Worm (Caenorhabditis elegans) whole organism, L4 larva: Measurements from ENCODE around the gene F38B7.17.

Experiments used
- F26F4.8 ChIP-seq: fragments of 200-800 bp; sonication (Bioruptor generic); conservative IDR thresholded peaks from 2 replicates; pipeline ENCODE4 v1.3.6; 2022; ENCODE audit warnings: missing genetic modification characterization, missing compliant biosample characterization
- R02D3.7 ChIP-seq: fragments of 150-350 bp; sonication (generic microtip); optimal IDR thresholded peaks from 3 replicates; lab custom pipeline; 2014; ENCODE audit warnings: missing biosample characterization, missing genetic modification characterization
- T20F7.1 ChIP-seq: fragments of 200-800 bp; sonication (Bioruptor generic); optimal IDR thresholded peaks from 2 replicates; lab custom pipeline; 2018; ENCODE audit warnings: mild to moderate bottlenecking, missing genetic modification characterization, missing compliant biosample characterization
- T26A8.4 ChIP-seq: fragments of 200-800 bp; sonication (Bioruptor generic); IDR thresholded peaks from 2 replicates; pipeline ENCODE4 v1.3.6; 2022; ENCODE audit warnings: missing genetic modification characterization, missing compliant biosample characterization
- Y75B8A.6 ChIP-seq: fragments of 200-800 bp; sonication (Bioruptor generic); IDR thresholded peaks from 2 replicates; pipeline ENCODE4 v1.3.6; 2022; ENCODE audit warnings: missing genetic modification reagents, missing genetic modification characterization, missing compliant biosample characterization
- ZK546.5 ChIP-seq, 2 experiments: sonication (generic microtip); optimal IDR thresholded peaks; 2 replicates each; lab custom pipeline; 2017; ENCODE audit warnings: missing biosample characterization in 2 of 2, missing genetic modification characterization in 2 of 2
- aha-1 ChIP-seq: fragments of 150-350 bp; peaks from one replicate; lab custom pipeline; 2014; ENCODE audit warnings: missing biosample characterization, missing genetic modification characterization
- arid-1 ChIP-seq: fragments of 200-800 bp; sonication (Bioruptor generic); conservative IDR thresholded peaks from 2 replicates; pipeline ENCODE4 v1.3.6; 2022; ENCODE audit warnings: missing genetic modification reagents, missing genetic modification characterization, missing compliant biosample characterization
- ceh-32 ChIP-seq: sonication (generic microtip); optimal IDR thresholded peaks from 2 replicates; lab custom pipeline; 2016; ENCODE audit warnings: mild to moderate bottlenecking, missing genetic modification characterization, missing compliant biosample characterization; ENCODE audit not compliant: poor library complexity
- ceh-62 ChIP-seq: sonication (generic microtip); optimal IDR thresholded peaks from 2 replicates; lab custom pipeline; 2017; ENCODE audit warnings: missing biosample characterization, missing genetic modification characterization
- daf-19 ChIP-seq: fragments of 200-800 bp; sonication (Bioruptor generic); conservative IDR thresholded peaks from 2 replicates; pipeline ENCODE4 v1.3.6; 2022; ENCODE audit warnings: missing genetic modification characterization, missing compliant biosample characterization
- daf-8 ChIP-seq: fragments of 200-800 bp; sonication (Bioruptor generic); IDR thresholded peaks from 2 replicates; pipeline ENCODE4 v1.3.6; 2022; ENCODE audit warnings: missing genetic modification characterization, missing compliant biosample characterization
- dmd-6 ChIP-seq: fragments of 200-800 bp; sonication (Bioruptor generic); IDR thresholded peaks from 2 replicates; pipeline ENCODE4 v1.3.6; 2022; ENCODE audit warnings: missing genetic modification reagents, missing genetic modification characterization, missing compliant biosample characterization
- dpl-1 ChIP-seq: fragments of 150-350 bp; optimal IDR thresholded peaks from 2 replicates; lab custom pipeline; 2014; ENCODE audit warnings: missing biosample characterization, missing genetic modification reagents, missing genetic modification characterization
- duxl-1 ChIP-seq: sonication (generic microtip); optimal IDR thresholded peaks from 2 replicates; lab custom pipeline; 2016; ENCODE audit warnings: mild to moderate bottlenecking, missing genetic modification characterization, moderate library complexity, missing compliant biosample characterization; ENCODE audit not compliant: poor library complexity
- fkh-10 ChIP-seq: fragments of 150-350 bp; optimal IDR thresholded peaks from 2 replicates; lab custom pipeline; 2014; ENCODE audit warnings: missing biosample characterization, missing genetic modification reagents, missing genetic modification characterization
- hif-1 ChIP-seq, 2 experiments: sonication (generic microtip); optimal IDR thresholded peaks; 2 replicates each; lab custom pipeline; 2016 to 2017; ENCODE audit warnings: missing compliant biosample characterization in 2 of 2, missing genetic modification characterization in 2 of 2, missing genetic modification reagents in 2 of 2, missing genotype in 2 of 2, mild to moderate bottlenecking in 1 of 2
- hlh-11 ChIP-seq: fragments of 200-800 bp; sonication (Bioruptor generic); optimal IDR thresholded peaks from 2 replicates; lab custom pipeline; 2018; ENCODE audit warnings: mild to moderate bottlenecking, missing genetic modification characterization, missing compliant biosample characterization
- hlh-30 ChIP-seq: sonication (generic microtip); optimal IDR thresholded peaks from 2 replicates; lab custom pipeline; 2017; ENCODE audit warnings: antibody characterized with exemption, mild to moderate bottlenecking, missing genetic modification characterization, missing compliant biosample characterization; ENCODE audit not compliant: insufficient read depth
- lim-7 ChIP-seq: fragments of 200-800 bp; sonication (Bioruptor generic); IDR thresholded peaks from 2 replicates; pipeline ENCODE4 v1.3.6; 2022; ENCODE audit warnings: missing genetic modification characterization, missing compliant biosample characterization
- lin-38 ChIP-seq: fragments of 200-800 bp; sonication (Bioruptor generic); IDR thresholded peaks from 2 replicates; pipeline ENCODE4 v1.3.6; 2022; ENCODE audit warnings: missing genetic modification reagents, missing genetic modification characterization, missing compliant biosample characterization
- lir-3 ChIP-seq: sonication (generic microtip); optimal IDR thresholded peaks from 2 replicates; lab custom pipeline; 2016; ENCODE audit warnings: mild to moderate bottlenecking, missing genetic modification characterization, missing compliant biosample characterization
- madf-5 ChIP-seq, 2 experiments: fragments of 200-800 bp; sonication (Bioruptor generic); IDR thresholded peaks; 2 replicates each; pipeline ENCODE4 v1.3.6; 2022; ENCODE audit warnings: missing compliant biosample characterization in 2 of 2, missing genetic modification characterization in 2 of 2
- mdl-1 ChIP-seq, 2 experiments: fragments of 150-350 bp in 1 of 2; sonication (generic microtip) in 1 of 2; optimal IDR thresholded peaks; 2 replicates each; lab custom pipeline; 2014 to 2017; ENCODE audit warnings: missing biosample characterization in 2 of 2, missing genetic modification characterization in 2 of 2
- mes-2 ChIP-seq: sonication (generic microtip); optimal IDR thresholded peaks from 2 replicates; lab custom pipeline; 2016; ENCODE audit warnings: missing genotype, mild to moderate bottlenecking, missing genetic modification characterization, missing compliant biosample characterization; ENCODE audit not compliant: poor library complexity, severe bottlenecking
- mxl-2 ChIP-seq: fragments of 200-800 bp; sonication (Bioruptor generic); conservative IDR thresholded peaks from 2 replicates; pipeline ENCODE4 v1.3.6; 2022; ENCODE audit warnings: missing genetic modification reagents, missing genetic modification characterization, missing compliant biosample characterization
- nhr-10 ChIP-seq: fragments of 150-350 bp; optimal IDR thresholded peaks from 2 replicates; lab custom pipeline; 2014; ENCODE audit warnings: missing biosample characterization, missing genetic modification characterization
- nhr-25 ChIP-seq: sonication (generic microtip); optimal IDR thresholded peaks from 2 replicates; lab custom pipeline; 2017; ENCODE audit warnings: missing genetic modification characterization, mild to moderate bottlenecking, missing compliant biosample characterization, antibody characterized with exemption, moderate library complexity, borderline replicate concordance; ENCODE audit not compliant: insufficient read depth
- nhr-28 ChIP-seq: fragments of 150-350 bp; optimal IDR thresholded peaks from 2 replicates; lab custom pipeline; 2014; ENCODE audit warnings: missing biosample characterization, missing genetic modification characterization
- nhr-41 ChIP-seq: fragments of 200-800 bp; sonication (Bioruptor generic); IDR thresholded peaks from 2 replicates; pipeline ENCODE4 v1.3.6; 2022; ENCODE audit warnings: missing genetic modification reagents, missing genetic modification characterization, missing compliant biosample characterization
- nhr-48 ChIP-seq: sonication (generic microtip); optimal IDR thresholded peaks from 2 replicates; lab custom pipeline; 2016; ENCODE audit warnings: mild to moderate bottlenecking, missing genetic modification characterization, missing compliant biosample characterization
- nhr-76 ChIP-seq: fragments of 150-350 bp; optimal IDR thresholded peaks from 2 replicates; lab custom pipeline; 2014; ENCODE audit warnings: missing biosample characterization, missing genetic modification characterization
- pha-4 ChIP-seq, 2 experiments: fragments of 150-350 bp in 1 of 2; fragments of 200-800 bp in 1 of 2; sonication (Bioruptor generic) in 1 of 2; IDR thresholded peaks in 1 of 2; optimal IDR thresholded peaks in 1 of 2; 2 replicates each; pipeline versions ENCODE4 v1.3.6 to Lab custom; 2014 to 2022; ENCODE audit warnings: missing genetic modification characterization in 2 of 2, missing genetic modification reagents in 2 of 2, missing biosample characterization in 1 of 2, missing compliant biosample characterization in 1 of 2
- pqm-1 ChIP-seq: sonication (generic microtip); optimal IDR thresholded peaks from 2 replicates; lab custom pipeline; 2017; ENCODE audit warnings: missing biosample characterization, missing genetic modification characterization
- rbr-2 ChIP-seq: sonication (generic microtip); optimal IDR thresholded peaks from 2 replicates; lab custom pipeline; 2016; ENCODE audit warnings: missing genotype, missing genetic modification characterization, missing compliant biosample characterization
- saeg-2 ChIP-seq: fragments of 200-800 bp; sonication (Bioruptor generic); IDR thresholded peaks from 2 replicates; pipeline ENCODE4 v1.3.6; 2022; ENCODE audit warnings: missing genetic modification reagents, missing genetic modification characterization, missing compliant biosample characterization
- sdz-12 ChIP-seq: fragments of 200-800 bp; sonication (Bioruptor generic); optimal IDR thresholded peaks from 2 replicates; lab custom pipeline; 2018; ENCODE audit warnings: mild to moderate bottlenecking, missing genetic modification characterization, missing compliant biosample characterization
- spr-1 ChIP-seq: sonication (generic microtip); optimal IDR thresholded peaks from 2 replicates; lab custom pipeline; 2016; ENCODE audit warnings: mild to moderate bottlenecking, missing genetic modification characterization, missing compliant biosample characterization
- tag-97 ChIP-seq: fragments of 200-800 bp; sonication (Bioruptor generic); IDR thresholded peaks from 2 replicates; pipeline ENCODE4 v1.3.6; 2022; ENCODE audit warnings: missing genetic modification characterization, missing compliant biosample characterization
- unc-62 ChIP-seq, 3 experiments: fragments of 150-350 bp in 1 of 3; sonication (generic microtip); optimal IDR thresholded peaks in 2 of 3; peaks in 1 of 3; 1 replicate in 1 of 3; 2 replicates in 2 of 3; lab custom pipeline; 2014 to 2017; ENCODE audit warnings: missing biosample characterization in 3 of 3, missing genetic modification characterization in 3 of 3, missing genetic modification reagents in 3 of 3, missing genotype in 1 of 3
- vab-7 ChIP-seq: fragments of 200-800 bp; sonication (Bioruptor generic); IDR thresholded peaks from 2 replicates; pipeline ENCODE4 v1.3.6; 2022; ENCODE audit warnings: missing genetic modification reagents, missing genetic modification characterization, missing compliant biosample characterization
- zfp-3 ChIP-seq: fragments of 200-800 bp; sonication (Bioruptor generic); conservative IDR thresholded peaks from 2 replicates; pipeline ENCODE4 v1.3.6; 2022; ENCODE audit warnings: missing genetic modification reagents, missing genetic modification characterization, missing compliant biosample characterization
- zip-11 ChIP-seq: fragments of 200-800 bp; sonication (Bioruptor generic); IDR thresholded peaks from 2 replicates; pipeline ENCODE4 v1.3.6; 2022; ENCODE audit warnings: missing genetic modification characterization, missing compliant biosample characterization
- ztf-11 ChIP-seq: fragments of 150-350 bp; optimal IDR thresholded peaks from 2 replicates; lab custom pipeline; 2014; ENCODE audit warnings: missing biosample characterization, missing genetic modification characterization

The F38B7.17 gene

ce11 chrV:11546795-11547194 is 2.0 kb downstream of the F38B7.17 start, which contains the start of gene F38B7.11:
F38B7.11 (plus strand) TSS chrV:11547095.
- no peak for TF ChIP-seq pqm-1 (tag; lab: Kevin White, UChicago)
- TF ChIP-seq nhr-48 (tag; lab: Kevin White, UChicago) = no peak
- TF ChIP-seq pha-4 (GFP tag; IDR thresholded peaks at IDR 0.05; lab: Robert Waterston, UW) = no peak
- no peak for TF ChIP-seq pha-4 (tag; optimal IDR thresholded peaks at IDR 0.05; lab: Kevin White, UChicago)
- TF ChIP-seq ztf-11 (tag; lab: Kevin White, UChicago) = no peak
- TF ChIP-seq lir-3 = no peak
- no peak for TF ChIP-seq nhr-28
- TF ChIP-seq rbr-2 (tag; lab: Kevin White, UChicago) = no peak
- TF ChIP-seq duxl-1 (tag; lab: Kevin White, UChicago) = no peak
- no peak for TF ChIP-seq madf-5 (GFP tag; IDR thresholded peaks at IDR 0.05; lab: Robert Waterston, UW)
- no peak for TF ChIP-seq dmd-6 (GFP tag; lab: Robert Waterston, UW)
- TF ChIP-seq zip-11 (GFP tag; lab: Robert Waterston, UW) = no peak
- TF ChIP-seq ZK546.5 (tag; optimal IDR thresholded peaks at IDR 0.05; lab: Kevin White, UChicago) = no peak
- TF ChIP-seq hlh-11 = no peak
- no peak for TF ChIP-seq hlh-30 (tag; lab: Kevin White, UChicago)
- no peak for TF ChIP-seq dpl-1 (GFP tag; lab: Kevin White, UChicago)

ce11 chrV:11545227-11545626 is 3.5 kb downstream of the F38B7.17 start, which contains the start of gene F38B7.10:
F38B7.10 (plus strand) TSS chrV:11545527.
- no peak for TF ChIP-seq daf-19 (GFP tag; lab: Robert Waterston, UW)
- no peak for TF ChIP-seq saeg-2 (GFP tag; lab: Robert Waterston, UW)
- TF ChIP-seq sdz-12 = no peak
- no peak for TF ChIP-seq fkh-10 (GFP tag; lab: Kevin White, UChicago)
- TF ChIP-seq mdl-1 (tag; optimal IDR thresholded peaks at IDR 0.05; lab: Kevin White, UChicago) = no peak
- no peak for TF ChIP-seq lir-3
- TF ChIP-seq ceh-32 = no peak
- peak; percentile 49 for TF ChIP-seq aha-1
- TF ChIP-seq spr-1 (tag; lab: Kevin White, UChicago) = no peak

ce11 chrV:11543564-11543963 is 5.2 kb downstream of the F38B7.17 start, which contains the start of gene F38B7.2:
F38B7.2 (plus strand) TSS chrV:11543963.
- TF ChIP-seq mes-2 (tag; lab: Kevin White, UChicago) (no peak), hlh-11 (peak; percentile 12), aha-1 (peak; percentile 49), nhr-76 (tag; lab: Kevin White, UChicago) (no peak), F26F4.8 (GFP tag; lab: Robert Waterston, UW) (no peak), nhr-25 (tag; lab: Kevin White, UChicago) (peak; percentile 43), hlh-30 (tag; lab: Kevin White, UChicago) (peak; percentile 3), nhr-28 (peak; percentile 4), nhr-48 (tag; lab: Kevin White, UChicago) (peak; percentile 66), nhr-10 (tag; lab: Kevin White, UChicago) (peak; percentile 30), tag-97 (GFP tag; lab: Robert Waterston, UW) (no peak), madf-5 (GFP tag; IDR thresholded peaks at IDR 0.05; lab: Robert Waterston, UW) (no peak), unc-62 (GFP tag; optimal IDR thresholded peaks at IDR 0.05 in 1 of 2; lab: Kevin White, UChicago) (peak in 1 of 2 experiments; percentile 71), unc-62 (tag; optimal IDR thresholded peaks at IDR 0.05; lab: Kevin White, UChicago) (no peak)

ce11 chrV:11541284-11541683 is 7.5 kb downstream of the F38B7.17 start:
- TF ChIP-seq arid-1 (GFP tag; lab: Robert Waterston, UW) (0 out of 2 replicates have a peak, but pooled peaks have one; percentile 39), ceh-62 (no peak), lim-7 (peak; percentile 67), daf-8 (GFP tag; lab: Robert Waterston, UW) (no peak), R02D3.7 (tag; lab: Kevin White, UChicago) (no peak), T20F7.1 (GFP tag; lab: Kevin White, UChicago) (no peak), T26A8.4 (GFP tag; lab: Robert Waterston, UW) (no peak), aha-1 (no peak), Y75B8A.6 (no peak), vab-7 (peak; percentile 30; the same call in 1 of the 2 replicates), nhr-41 (GFP tag; lab: Robert Waterston, UW) (no peak), zfp-3 (GFP tag; lab: Robert Waterston, UW) (no peak), lin-38 (GFP tag; lab: Robert Waterston, UW) (peak; percentile 30; the same call in 1 of the 2 replicates), mxl-2 (GFP tag; lab: Robert Waterston, UW) (no peak), hif-1 (tag; optimal IDR thresholded peaks at IDR 0.05; lab: Kevin White, UChicago) (peak in 1 of 2 experiments; percentile 64)
